Fruit fly (Drosophila melanogaster): ENCODE measurements around the gene lmgA.

The lmgA gene

dm6 chr2L:8574258-8574657 is 45.8 kb upstream of the lmgA start (continued):
- TF ChIP-seq CG3032 (tag; optimal IDR thresholded peaks at IDR 0.05), result peak; percentile 28
- no peak for TF ChIP-seq CG9139 (GFP tag; optimal IDR thresholded peaks at IDR 0.05)
- TF ChIP-seq CG11902 (GFP tag; optimal IDR thresholded peaks at IDR 0.05), result no peak
- no peak for TF ChIP-seq Gug (GFP tag; IDR thresholded peaks at IDR 0.05)
- peak; percentile 57 for TF ChIP-seq svp (GFP tag)
- TF ChIP-seq CG11294 (GFP tag; IDR thresholded peaks at IDR 0.05), result no peak
- no peak for TF ChIP-seq CG6792 (GFP tag; optimal IDR thresholded peaks at IDR 0.05)
- peak; percentile 28 for TF ChIP-seq CG10669 (GFP tag; optimal IDR thresholded peaks at IDR 0.05)
- TF ChIP-seq Sox15 (GFP tag; optimal IDR thresholded peaks at IDR 0.05), result no peak
- peak; percentile 20 for TF ChIP-seq lz (GFP tag; optimal IDR thresholded peaks at IDR 0.05)
- no peak for TF ChIP-seq CG11762 (GFP tag; optimal IDR thresholded peaks at IDR 0.05; ENCODE audit: insufficient read depth)
- peak; percentile 40 for TF ChIP-seq pdm3 (GFP tag; optimal IDR thresholded peaks at IDR 0.05)
- TF ChIP-seq spab (GFP tag; optimal IDR thresholded peaks at IDR 0.05), result no peak
- no peak for TF ChIP-seq topi (GFP tag; optimal IDR thresholded peaks at IDR 0.05)
- TF ChIP-seq fkh (GFP tag; optimal IDR thresholded peaks at IDR 0.05), result no peak

- peak; percentile 49 for TF ChIP-seq Hr4 (GFP tag; optimal IDR thresholded peaks at IDR 0.05)
- no peak; the same call in 2 of the 3 replicates for TF ChIP-seq eg (GFP tag; IDR thresholded peaks at IDR 0.05)
- TF ChIP-seq Eip78C (GFP tag), result peak; percentile 91
- peak; percentile 11 for TF ChIP-seq Lpt (GFP tag; optimal IDR thresholded peaks at IDR 0.05)
- TF ChIP-seq Sox14 (GFP tag; optimal IDR thresholded peaks at IDR 0.05), result peak; percentile 41
- TF ChIP-seq Hr39 (GFP tag; optimal IDR thresholded peaks at IDR 0.05), result peak; percentile 58
- peak; percentile 61 for TF ChIP-seq OdsH (GFP tag; optimal IDR thresholded peaks at IDR 0.05)
- TF ChIP-seq topi (GFP tag; optimal IDR thresholded peaks at IDR 0.05), result peak; percentile 59
- peak; percentile 72 for TF ChIP-seq Ets96B (tag; optimal IDR thresholded peaks at IDR 0.05)
- peak; percentile 55; the same call in 2 of the 3 replicates for TF ChIP-seq CG6163 (GFP tag; IDR thresholded peaks at IDR 0.05)
- TF ChIP-seq CG8119 (GFP tag; IDR thresholded peaks at IDR 0.05), result peak; percentile 60; the same call in 1 of the 3 replicates
- TF ChIP-seq achi (GFP tag; optimal IDR thresholded peaks at IDR 0.05), result peak; percentile 68
- TF ChIP-seq CG6854 (GFP tag; optimal IDR thresholded peaks at IDR 0.05), result no peak
- TF ChIP-seq spab (GFP tag; optimal IDR thresholded peaks at IDR 0.05), result peak; percentile 53
- peak; percentile 62 for TF ChIP-seq CG6808 (GFP tag; optimal IDR thresholded peaks at IDR 0.05)
- TF ChIP-seq CG11762 (GFP tag; optimal IDR thresholded peaks at IDR 0.05; ENCODE audit: insufficient read depth), result peak; percentile 48
- TF ChIP-seq salr (GFP tag; optimal IDR thresholded peaks at IDR 0.05), result peak in 1 of 2 experiments; percentile 4
- no peak for TF ChIP-seq fd85E (GFP tag; optimal IDR thresholded peaks at IDR 0.05)
- peak; percentile 33 for TF ChIP-seq CG31627 (GFP tag; optimal IDR thresholded peaks at IDR 0.05)
- TF ChIP-seq CG10631 (GFP tag; optimal IDR thresholded peaks at IDR 0.05), result peak; percentile 24
- TF ChIP-seq CG3032 (tag; optimal IDR thresholded peaks at IDR 0.05), result peak; percentile 50
- peak; percentile 48 for TF ChIP-seq Smox (GFP tag; optimal IDR thresholded peaks at IDR 0.05)
- TF ChIP-seq pdm3 (GFP tag; optimal IDR thresholded peaks at IDR 0.05), result peak; percentile 65
- peak; percentile 68 for TF ChIP-seq Eip75B (GFP tag; optimal IDR thresholded peaks at IDR 0.05)
- TF ChIP-seq CG8319 (GFP tag; optimal IDR thresholded peaks at IDR 0.05), result no peak
- TF ChIP-seq CG8632 (GFP tag; optimal IDR thresholded peaks at IDR 0.05), result peak; percentile 62
- peak; percentile 52 for TF ChIP-seq CG1621 (tag; optimal IDR thresholded peaks at IDR 0.05)
- peak; percentile 50 for TF ChIP-seq CG34406 (GFP tag; optimal IDR thresholded peaks at IDR 0.05)
- peak; percentile 35 for TF ChIP-seq CG9139 (GFP tag; optimal IDR thresholded peaks at IDR 0.05)
- TF ChIP-seq esn (GFP tag; optimal IDR thresholded peaks at IDR 0.05), result peak; percentile 71
- TF ChIP-seq Gug (GFP tag; IDR thresholded peaks at IDR 0.05), result no peak
- TF ChIP-seq CG6792 (GFP tag; optimal IDR thresholded peaks at IDR 0.05), result peak; percentile 61
- peak; percentile 20 for TF ChIP-seq Ets21C (GFP tag; optimal IDR thresholded peaks at IDR 0.05)
- TF ChIP-seq fkh (GFP tag; optimal IDR thresholded peaks at IDR 0.05), result no peak
- peak; percentile 64 for TF ChIP-seq Sox102F (GFP tag; optimal IDR thresholded peaks at IDR 0.05)
- no peak for TF ChIP-seq CG6276 (GFP tag; optimal IDR thresholded peaks at IDR 0.05)
- peak; percentile 48; the same call in 1 of the 2 replicates for TF ChIP-seq CG15336 (GFP tag; IDR thresholded peaks at IDR 0.05)
- peak; percentile 46 for TF ChIP-seq fd59A (GFP tag; optimal IDR thresholded peaks at IDR 0.05)
- no peak for TF ChIP-seq CG16779 (tag; optimal IDR thresholded peaks at IDR 0.05)
- TF ChIP-seq lz (GFP tag; optimal IDR thresholded peaks at IDR 0.05), result peak; percentile 59
- TF ChIP-seq CG11902 (GFP tag; optimal IDR thresholded peaks at IDR 0.05), result peak; percentile 4
- peak; percentile 70 for TF ChIP-seq acj6 (GFP tag; optimal IDR thresholded peaks at IDR 0.05)
- TF ChIP-seq Sox15 (GFP tag; optimal IDR thresholded peaks at IDR 0.05), result no peak
- TF ChIP-seq Hr38 (GFP tag; optimal IDR thresholded peaks at IDR 0.05), result no peak
- peak; percentile 62 for TF ChIP-seq Met (GFP tag; optimal IDR thresholded peaks at IDR 0.05)
- peak; percentile 36 for TF ChIP-seq vri (GFP tag; optimal IDR thresholded peaks at IDR 0.05)
Measured at dm6 chr2L:8572900-8573299, 44.5 kb upstream of the lmgA start.

Measured in whole organism, prepupa.